Worm (Caenorhabditis elegans) whole organism, young adult: ENCODE data around the gene F33C8.2.

Source experiments
- B0019.2 ChIP-seq: fragments of 200-800 bp; sonication (Bioruptor generic); conservative IDR thresholded peaks from 2 replicates; pipeline ENCODE4 v1.3.6; 2022; ENCODE audit warnings: missing genetic modification reagents, missing genetic modification characterization, missing compliant biosample characterization
- B0336.3 ChIP-seq: fragments of 200-800 bp; sonication (Bioruptor generic); IDR thresholded peaks from 2 replicates; pipeline ENCODE4 v1.3.6; 2022; ENCODE audit warnings: missing genetic modification characterization, missing compliant biosample characterization
- C17E4.6 ChIP-seq: fragments of 200-800 bp; sonication (Bioruptor generic); IDR thresholded peaks from 2 replicates; pipeline ENCODE4 v1.3.6; 2022; ENCODE audit warnings: missing genetic modification reagents, missing genetic modification characterization, missing compliant biosample characterization
- F10E7.11 ChIP-seq: sonication (generic microtip); optimal IDR thresholded peaks from 2 replicates; lab custom pipeline; 2017; ENCODE audit warnings: mild to moderate bottlenecking, missing genetic modification characterization, moderate library complexity, missing compliant biosample characterization
- F22D6.2 ChIP-seq: sonication (generic microtip); optimal IDR thresholded peaks from 2 replicates; lab custom pipeline; 2016; ENCODE audit warnings: mild to moderate bottlenecking, missing genetic modification characterization, missing compliant biosample characterization
- F23B12.7 ChIP-seq: sonication (generic microtip); optimal IDR thresholded peaks from 2 replicates; lab custom pipeline; 2017; ENCODE audit warnings: missing genetic modification characterization, mild to moderate bottlenecking, missing compliant biosample characterization, antibody characterized with exemption, moderate library complexity; ENCODE audit not compliant: insufficient read depth
- F37B4.10 ChIP-seq: fragments of 200-800 bp; sonication (Bioruptor generic); IDR thresholded peaks from 2 replicates; pipeline ENCODE4 v1.3.6; 2022; ENCODE audit warnings: missing genetic modification characterization, missing compliant biosample characterization
- F57A8.1 ChIP-seq: fragments of 200-800 bp; sonication (Bioruptor generic); optimal IDR thresholded peaks from 2 replicates; lab custom pipeline; 2018; ENCODE audit warnings: mild to moderate bottlenecking, missing genetic modification characterization, moderate library complexity, missing compliant biosample characterization
- K11D2.4 ChIP-seq: fragments of 200-800 bp; sonication (Bioruptor generic); IDR thresholded peaks from 2 replicates; pipeline ENCODE4 v1.3.6; 2022; ENCODE audit warnings: missing genetic modification reagents, missing genetic modification characterization, missing compliant biosample characterization
- T26A5.8 ChIP-seq: sonication (generic microtip); optimal IDR thresholded peaks from 2 replicates; lab custom pipeline; 2016; ENCODE audit warnings: missing genetic modification characterization, missing compliant biosample characterization
- Y95B8A.8 ChIP-seq: fragments of 200-800 bp; sonication (Bioruptor generic); IDR thresholded peaks from 2 replicates; pipeline ENCODE4 v1.3.6; 2022; ENCODE audit warnings: missing genetic modification reagents, missing genetic modification characterization, missing compliant biosample characterization
- ZK185.1 ChIP-seq: sonication (generic microtip); optimal IDR thresholded peaks from 2 replicates; lab custom pipeline; 2016; ENCODE audit warnings: mild to moderate bottlenecking, missing genetic modification characterization, missing compliant biosample characterization; ENCODE audit not compliant: poor library complexity, severe bottlenecking
- aptf-2 ChIP-seq: fragments of 200-800 bp; sonication (Bioruptor generic); conservative IDR thresholded peaks from 2 replicates; pipeline ENCODE4 v1.3.6; 2022; ENCODE audit warnings: missing genetic modification reagents, missing genetic modification characterization, missing compliant biosample characterization
- atf-7 ChIP-seq: sonication (generic microtip); optimal IDR thresholded peaks from 2 replicates; lab custom pipeline; 2017; ENCODE audit warnings: mild to moderate bottlenecking, missing genetic modification characterization, missing compliant biosample characterization
- attf-5 ChIP-seq: fragments of 200-800 bp; sonication (Bioruptor generic); optimal IDR thresholded peaks from 2 replicates; lab custom pipeline; 2018; ENCODE audit warnings: mild to moderate bottlenecking, missing genetic modification characterization, missing compliant biosample characterization
- bed-2 ChIP-seq: fragments of 200-800 bp; sonication (Bioruptor generic); IDR thresholded peaks from 2 replicates; pipeline ENCODE4 v1.3.6; 2022; ENCODE audit warnings: missing genetic modification reagents, missing genetic modification characterization, missing compliant biosample characterization
- ceh-27 ChIP-seq: fragments of 200-800 bp; sonication (Bioruptor generic); optimal IDR thresholded peaks from 2 replicates; lab custom pipeline; 2018; ENCODE audit warnings: mild to moderate bottlenecking, missing genetic modification characterization, moderate library complexity, missing compliant biosample characterization
- dpl-1 ChIP-seq: fragments of 150-350 bp; optimal IDR thresholded peaks from 2 replicates; lab custom pipeline; 2014; ENCODE audit warnings: missing biosample characterization, missing genetic modification reagents, missing genetic modification characterization
- efl-1 ChIP-seq: fragments of 150-350 bp; optimal IDR thresholded peaks from 2 replicates; lab custom pipeline; 2014; ENCODE audit warnings: missing biosample characterization, missing genetic modification reagents, missing genetic modification characterization
- egl-44 ChIP-seq: fragments of 200-800 bp; sonication (Bioruptor generic); IDR thresholded peaks from 2 replicates; pipeline ENCODE4 v1.3.6; 2022; ENCODE audit warnings: missing genetic modification reagents, missing genetic modification characterization, missing compliant biosample characterization
- gei-17 ChIP-seq: fragments of 200-800 bp; sonication (Bioruptor generic); optimal IDR thresholded peaks from 2 replicates; lab custom pipeline; 2018; ENCODE audit warnings: mild to moderate bottlenecking, missing genetic modification characterization, missing compliant biosample characterization
- hlh-26 ChIP-seq: fragments of 200-800 bp; sonication (Bioruptor generic); conservative IDR thresholded peaks from 2 replicates; pipeline ENCODE4 v1.3.6; 2022; ENCODE audit warnings: missing genetic modification reagents, missing genetic modification characterization, missing compliant biosample characterization
- hmg-1.2 ChIP-seq: fragments of 200-800 bp; sonication (Bioruptor generic); IDR thresholded peaks from 2 replicates; pipeline ENCODE4 v1.3.6; 2022; ENCODE audit warnings: missing genetic modification reagents, missing genetic modification characterization, missing compliant biosample characterization
- hmg-20 ChIP-seq: fragments of 200-800 bp; sonication (Bioruptor generic); IDR thresholded peaks from 2 replicates; pipeline ENCODE4 v1.3.6; 2022; ENCODE audit warnings: missing genetic modification reagents, missing genetic modification characterization, missing compliant biosample characterization
- let-526 ChIP-seq: fragments of 200-800 bp; sonication (Bioruptor generic); IDR thresholded peaks from 2 replicates; pipeline ENCODE4 v1.3.6; 2022; ENCODE audit warnings: missing genetic modification reagents, missing genetic modification characterization, missing compliant biosample characterization
- lin-26 ChIP-seq: fragments of 200-800 bp; sonication (Bioruptor generic); IDR thresholded peaks from 2 replicates; pipeline ENCODE4 v1.3.6; 2022; ENCODE audit warnings: missing genetic modification reagents, missing genetic modification characterization, missing compliant biosample characterization
- lin-35 ChIP-seq, 3 experiments: fragments of 150-350 bp in 2 of 3; sonication (generic microtip) in 1 of 3; optimal IDR thresholded peaks; 2 replicates each; lab custom pipeline; 2014 to 2018; ENCODE audit warnings: missing biosample characterization in 3 of 3, missing genetic modification characterization in 3 of 3, missing genetic modification reagents in 3 of 3
- lin-40 ChIP-seq: sonication (generic microtip); optimal IDR thresholded peaks from 2 replicates; lab custom pipeline; 2016; ENCODE audit warnings: missing genetic modification characterization, mild to moderate bottlenecking, missing compliant biosample characterization, missing genotype, missing genetic modification reagents
- mcd-1 ChIP-seq: fragments of 200-800 bp; sonication (Bioruptor generic); IDR thresholded peaks from 2 replicates; pipeline ENCODE4 v1.3.6; 2022; ENCODE audit warnings: missing genetic modification reagents, missing genetic modification characterization, missing compliant biosample characterization
- nfya-1 ChIP-seq: sonication (generic microtip); optimal IDR thresholded peaks from 2 replicates; lab custom pipeline; 2017; ENCODE audit warnings: antibody characterized with exemption, missing compliant biosample characterization, missing genetic modification characterization, borderline replicate concordance; ENCODE audit not compliant: insufficient read depth
- nfyb-1 ChIP-seq: fragments of 200-800 bp; sonication (Bioruptor generic); IDR thresholded peaks from 2 replicates; pipeline ENCODE4 v1.3.6; 2022; ENCODE audit warnings: missing genetic modification reagents, missing genetic modification characterization, missing compliant biosample characterization
- nhr-120 ChIP-seq: fragments of 200-800 bp; sonication (Bioruptor generic); IDR thresholded peaks from 2 replicates; pipeline ENCODE4 v1.3.6; 2022; ENCODE audit warnings: missing genetic modification characterization, missing compliant biosample characterization
- nhr-179 ChIP-seq: sonication (generic microtip); optimal IDR thresholded peaks from 2 replicates; lab custom pipeline; 2016; ENCODE audit warnings: mild to moderate bottlenecking, missing genetic modification characterization, missing compliant biosample characterization
- nhr-80 ChIP-seq: sonication (generic microtip); optimal IDR thresholded peaks from 2 replicates; lab custom pipeline; 2016; ENCODE audit warnings: missing genetic modification characterization, missing compliant biosample characterization
- pbrm-1 ChIP-seq: fragments of 200-800 bp; sonication (Bioruptor generic); IDR thresholded peaks from 2 replicates; pipeline ENCODE4 v1.3.6; 2022; ENCODE audit warnings: missing genetic modification reagents, missing genetic modification characterization, missing compliant biosample characterization
- pha-4 ChIP-seq: fragments of 150-350 bp; sonication (generic microtip); optimal IDR thresholded peaks from 2 replicates; lab custom pipeline; 2014; ENCODE audit warnings: missing biosample characterization, missing genetic modification reagents, missing genetic modification characterization
- rcor-1 ChIP-seq: fragments of 200-800 bp; sonication (Bioruptor generic); IDR thresholded peaks from 2 replicates; pipeline ENCODE4 v1.3.6; 2022; ENCODE audit warnings: missing genetic modification reagents, missing genetic modification characterization, missing compliant biosample characterization
- sea-2 ChIP-seq: fragments of 200-800 bp; sonication (Bioruptor generic); IDR thresholded peaks from 2 replicates; pipeline ENCODE4 v1.3.6; 2022; ENCODE audit warnings: missing genetic modification characterization, missing compliant biosample characterization
- snpc-1.1 ChIP-seq: sonication (generic microtip); optimal IDR thresholded peaks from 2 replicates; lab custom pipeline; 2017; ENCODE audit warnings: missing genetic modification characterization, mild to moderate bottlenecking, missing compliant biosample characterization, antibody characterized with exemption, moderate library complexity, missing genotype, missing genetic modification reagents; ENCODE audit not compliant: insufficient read depth
- snpc-4 ChIP-seq, 5 experiments: fragments of 150-350 bp in 1 of 5; sonication (generic microtip) in 4 of 5; optimal IDR thresholded peaks; 2 replicates each; lab custom pipeline; 2014 to 2018; ENCODE audit warnings: missing genetic modification characterization in 5 of 5, missing biosample characterization in 3 of 5, antibody characterized with exemption in 2 of 5, mild to moderate bottlenecking in 2 of 5, missing compliant biosample characterization in 2 of 5, missing genotype in 2 of 5, moderate library complexity in 2 of 5, missing genetic modification reagents in 1 of 5
- unc-62 ChIP-seq: fragments of 150-350 bp; optimal IDR thresholded peaks from 2 replicates; lab custom pipeline; 2014; ENCODE audit warnings: missing biosample characterization, missing genetic modification reagents, missing genetic modification characterization
- zfh-2 ChIP-seq: fragments of 200-800 bp; sonication (Bioruptor generic); conservative IDR thresholded peaks from 2 replicates; pipeline ENCODE4 v1.3.6; 2022; ENCODE audit warnings: missing genetic modification reagents, missing genetic modification characterization, missing compliant biosample characterization
- ztf-18 ChIP-seq: sonication (generic microtip); optimal IDR thresholded peaks from 2 replicates; lab custom pipeline; 2016; ENCODE audit warnings: missing genotype, mild to moderate bottlenecking, missing genetic modification characterization, missing compliant biosample characterization
- ztf-22 ChIP-seq: fragments of 200-800 bp; sonication (Bioruptor generic); optimal IDR thresholded peaks from 2 replicates; lab custom pipeline; 2018; ENCODE audit warnings: mild to moderate bottlenecking, missing genetic modification characterization, moderate library complexity, missing compliant biosample characterization
- ztf-25 ChIP-seq: fragments of 200-800 bp; sonication (Bioruptor generic); IDR thresholded peaks from 2 replicates; pipeline ENCODE4 v1.3.6; 2022; ENCODE audit warnings: missing genetic modification reagents, missing genetic modification characterization, missing compliant biosample characterization
- ztf-26 ChIP-seq: sonication (generic microtip); optimal IDR thresholded peaks from 2 replicates; lab custom pipeline; 2017; ENCODE audit warnings: missing genetic modification characterization, missing compliant biosample characterization
- ztf-28 ChIP-seq: fragments of 200-800 bp; sonication (Bioruptor generic); IDR thresholded peaks from 2 replicates; pipeline ENCODE4 v1.3.6; 2022; ENCODE audit warnings: missing genetic modification reagents, missing genetic modification characterization, missing compliant biosample characterization

Gene F33C8.2

ce11 chrX:14746948-14747347 lies 25.8 kb downstream of the F33C8.2 start, which contains the start of gene C05G5.2 (continued):
- peak; percentile 100 for TF ChIP-seq nhr-80
- no peak for TF ChIP-seq F37B4.10 (GFP tag; lab: Robert Waterston, UW)
- TF ChIP-seq nfyb-1 (GFP tag; lab: Robert Waterston, UW), result no peak; the same call in 1 of the 2 replicates
- peak; percentile 86 for TF ChIP-seq K11D2.4 (GFP tag; lab: Robert Waterston, UW)
- TF ChIP-seq snpc-1.1 (tag; lab: Kevin White, UChicago), result no peak
- TF ChIP-seq zfh-2, result peak; percentile 98
- peak; percentile 8 for TF ChIP-seq dpl-1 (GFP tag; lab: Kevin White, UChicago)
- no peak for TF ChIP-seq T26A5.8 (tag; lab: Kevin White, UChicago)
- TF ChIP-seq nhr-179 (tag; lab: Kevin White, UChicago), result no peak
- peak; percentile 61 for TF ChIP-seq F23B12.7 (tag; lab: Kevin White, UChicago)
- TF ChIP-seq egl-44 (GFP tag; lab: Robert Waterston, UW), result no peak
- TF ChIP-seq hmg-20 (GFP tag; lab: Robert Waterston, UW), result 0 out of 2 replicates have a peak, but pooled peaks have one; percentile 30
- peak; percentile 73 for TF ChIP-seq ZK185.1 (tag; lab: Kevin White, UChicago)
- TF ChIP-seq pbrm-1 (GFP tag; lab: Robert Waterston, UW), result 0 out of 2 replicates have a peak, but pooled peaks have one; percentile 40
- TF ChIP-seq unc-62 (GFP tag; lab: Kevin White, UChicago), result peak; percentile 73
- peak; percentile 96 for TF ChIP-seq attf-5 (GFP tag; lab: Kevin White, UChicago)
- TF ChIP-seq pha-4 (tag; lab: Kevin White, UChicago), result peak; percentile 91
- no peak for TF ChIP-seq aptf-2 (GFP tag; lab: Robert Waterston, UW)
- TF ChIP-seq ztf-18 (tag; lab: Kevin White, UChicago), result peak; percentile 96
- TF ChIP-seq hmg-1.2 (GFP tag; lab: Robert Waterston, UW), result peak; percentile 56; the same call in 1 of the 2 replicates
- no peak for TF ChIP-seq sea-2 (GFP tag; lab: Robert Waterston, UW)
- peak; percentile 30 for TF ChIP-seq atf-7
- TF ChIP-seq lin-26 (GFP tag; lab: Robert Waterston, UW), result no peak
- TF ChIP-seq efl-1, result peak; percentile 1
- 0 out of 2 replicates have a peak, but pooled peaks have one; percentile 38 for TF ChIP-seq rcor-1 (GFP tag; lab: Robert Waterston, UW)
- TF ChIP-seq nfya-1, result no peak
- no peak for TF ChIP-seq C17E4.6 (GFP tag; lab: Robert Waterston, UW)
- peak; percentile 10 for TF ChIP-seq ztf-22 (GFP tag; lab: Kevin White, UChicago)
- peak; percentile 70 for TF ChIP-seq ztf-26 (tag; lab: Kevin White, UChicago)
- TF ChIP-seq F57A8.1 (GFP tag; lab: Kevin White, UChicago), result peak; percentile 4
- TF ChIP-seq F10E7.11 (tag; lab: Kevin White, UChicago), result no peak
- TF ChIP-seq snpc-4 (GFP tag; optimal IDR thresholded peaks at IDR 0.05; lab: Kevin White, UChicago), result peak; percentile 53
- TF ChIP-seq snpc-4 (tag; optimal IDR thresholded peaks at IDR 0.05; lab: Kevin White, UChicago), result peak; percentile 74 to 83 (median 79)
- TF ChIP-seq ceh-27 (GFP tag; lab: Kevin White, UChicago), result peak; percentile 92
- TF ChIP-seq B0019.2, result no peak
- TF ChIP-seq lin-40 (tag; lab: Kevin White, UChicago), result peak; percentile 90
- no peak for TF ChIP-seq hlh-26 (GFP tag; lab: Robert Waterston, UW)
- TF ChIP-seq B0336.3, result no peak; the same call in 1 of the 2 replicates
- TF ChIP-seq nhr-120, result no peak
- TF ChIP-seq ztf-25 (GFP tag; lab: Robert Waterston, UW), result no peak
- TF ChIP-seq let-526, result 0 out of 2 replicates have a peak, but pooled peaks have one; percentile 18
- TF ChIP-seq lin-35 (GFP tag; optimal IDR thresholded peaks at IDR 0.05; lab: Kevin White, UChicago), result peak in 1 of 3 experiments; percentile 78
- 0 out of 2 replicates have a peak, but pooled peaks have one; percentile 46 for TF ChIP-seq Y95B8A.8 (GFP tag; lab: Robert Waterston, UW)
- TF ChIP-seq mcd-1 (GFP tag; lab: Robert Waterston, UW), result peak; percentile 74
- no peak for TF ChIP-seq ztf-28
- peak; percentile 15 for TF ChIP-seq F22D6.2
- peak; percentile 41 for TF ChIP-seq gei-17 (GFP tag; lab: Kevin White, UChicago)
- TF ChIP-seq bed-2 (GFP tag; lab: Robert Waterston, UW), result no peak
